Worm (Caenorhabditis elegans) whole organism, L4 larva: ENCODE results near the gene F38B6.8.

Source experiments
- F10B5.3 ChIP-seq: sonication (generic microtip); optimal IDR thresholded peaks from 2 replicates; lab custom pipeline; 2016; ENCODE audit warnings: mild to moderate bottlenecking, missing genetic modification characterization, missing compliant biosample characterization
- aly-2 ChIP-seq: sonication (generic microtip); optimal IDR thresholded peaks from 2 replicates; lab custom pipeline; 2018; ENCODE audit warnings: missing biosample characterization, missing genetic modification characterization
- daf-16 ChIP-seq, 3 experiments: sonication (generic microtip); optimal IDR thresholded peaks; 2 replicates each; lab custom pipeline; 2016 to 2017; ENCODE audit warnings: missing genetic modification characterization in 3 of 3, missing genetic modification reagents in 3 of 3, mild to moderate bottlenecking in 2 of 3, missing compliant biosample characterization in 2 of 3, missing biosample characterization in 1 of 3, moderate library complexity in 1 of 3
- dve-1 ChIP-seq: sonication (generic microtip); optimal IDR thresholded peaks from 2 replicates; lab custom pipeline; 2017; ENCODE audit warnings: antibody characterized with exemption, mild to moderate bottlenecking, missing genetic modification characterization, missing compliant biosample characterization; ENCODE audit not compliant: insufficient read depth
- fkh-10 ChIP-seq: fragments of 150-350 bp; optimal IDR thresholded peaks from 2 replicates; lab custom pipeline; 2014; ENCODE audit warnings: missing biosample characterization, missing genetic modification reagents, missing genetic modification characterization
- hmg-1.1 ChIP-seq: fragments of 200-800 bp; sonication (Bioruptor generic); IDR thresholded peaks from 2 replicates; pipeline ENCODE4 v1.3.6; 2022; ENCODE audit warnings: missing genetic modification reagents, missing genetic modification characterization, missing compliant biosample characterization
- lin-15B ChIP-seq: fragments of 150-350 bp; sonication (generic microtip); optimal IDR thresholded peaks from 3 replicates; lab custom pipeline; 2014; ENCODE audit warnings: missing biosample characterization, missing genetic modification characterization
- lsy-2 ChIP-seq, 2 experiments: fragments of 150-350 bp in 1 of 2; sonication (generic microtip) in 1 of 2; optimal IDR thresholded peaks; 2 replicates each; lab custom pipeline; 2014 to 2017; ENCODE audit warnings: missing biosample characterization in 2 of 2, missing genetic modification characterization in 2 of 2
- pha-4 ChIP-seq, 2 experiments: fragments of 150-350 bp in 1 of 2; fragments of 200-800 bp in 1 of 2; sonication (Bioruptor generic) in 1 of 2; IDR thresholded peaks in 1 of 2; optimal IDR thresholded peaks in 1 of 2; 2 replicates each; pipeline versions ENCODE4 v1.3.6 to Lab custom; 2014 to 2022; ENCODE audit warnings: missing genetic modification characterization in 2 of 2, missing genetic modification reagents in 2 of 2, missing biosample characterization in 1 of 2, missing compliant biosample characterization in 1 of 2
- unc-39 ChIP-seq: sonication (generic microtip); optimal IDR thresholded peaks from 2 replicates; lab custom pipeline; 2017; ENCODE audit warnings: missing biosample characterization, missing genetic modification characterization
- zfp-2 ChIP-seq: sonication (generic microtip); optimal IDR thresholded peaks from 2 replicates; lab custom pipeline; 2016; ENCODE audit warnings: mild to moderate bottlenecking, missing genetic modification characterization, missing compliant biosample characterization
- ztf-11 ChIP-seq: fragments of 150-350 bp; optimal IDR thresholded peaks from 2 replicates; lab custom pipeline; 2014; ENCODE audit warnings: missing biosample characterization, missing genetic modification characterization

DNA sequence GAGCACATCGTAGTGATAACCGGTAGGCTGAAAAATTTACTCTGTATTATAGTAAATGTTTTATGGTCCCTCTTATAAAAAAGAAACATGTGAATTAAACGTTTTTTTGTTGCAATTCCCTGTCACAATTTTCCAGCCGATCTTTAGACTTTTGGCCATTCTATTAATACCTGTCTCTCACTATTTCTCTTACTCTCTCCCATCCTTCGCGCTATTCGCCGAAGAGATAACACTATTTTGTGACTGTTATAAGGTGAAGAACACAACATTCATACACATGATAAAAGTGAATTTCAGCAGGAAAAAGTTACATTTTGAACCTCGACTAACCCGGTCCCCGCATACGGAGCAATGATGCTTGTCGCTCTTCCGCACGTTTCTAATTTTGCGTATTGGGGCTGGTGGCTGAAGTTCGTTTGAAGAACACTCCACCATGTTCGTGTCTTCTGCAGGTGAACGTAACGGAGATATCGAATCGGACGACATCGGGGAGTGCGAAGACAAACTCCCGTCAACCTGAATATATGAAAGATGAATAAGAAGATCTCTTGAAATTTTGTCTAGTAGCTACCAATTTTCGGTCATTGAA, 43.5 kb downstream of the F38B6.8 start:
- TF ChIP-seq hmg-1.1 (GFP tag; lab: Robert Waterston, UW) = no peak
- no peak for TF ChIP-seq unc-39 (tag; lab: Kevin White, UChicago)
- TF ChIP-seq lin-15B (tag; lab: Kevin White, UChicago) = no peak
- TF ChIP-seq daf-16 (GFP tag; optimal IDR thresholded peaks at IDR 0.05; lab: Kevin White, UChicago) = no peak
- peak; percentile 41 for TF ChIP-seq daf-16 (tag; optimal IDR thresholded peaks at IDR 0.05; lab: Kevin White, UChicago)
- TF ChIP-seq zfp-2 (tag; lab: Kevin White, UChicago) = no peak
- TF ChIP-seq aly-2 = no peak
- TF ChIP-seq fkh-10 = no peak
- peak; percentile 53 for TF ChIP-seq dve-1 (tag; lab: Kevin White, UChicago)
- TF ChIP-seq ztf-11 = no peak
- no peak for TF ChIP-seq lsy-2 (tag; optimal IDR thresholded peaks at IDR 0.05; lab: Kevin White, UChicago)
- no peak for TF ChIP-seq F10B5.3
- no peak for TF ChIP-seq pha-4 (GFP tag; IDR thresholded peaks at IDR 0.05; lab: Robert Waterston, UW)
- TF ChIP-seq pha-4 (tag; optimal IDR thresholded peaks at IDR 0.05; lab: Kevin White, UChicago) = no peak
